Worm (Caenorhabditis elegans): ENCODE data around the gene arrd-6.

DNA sequence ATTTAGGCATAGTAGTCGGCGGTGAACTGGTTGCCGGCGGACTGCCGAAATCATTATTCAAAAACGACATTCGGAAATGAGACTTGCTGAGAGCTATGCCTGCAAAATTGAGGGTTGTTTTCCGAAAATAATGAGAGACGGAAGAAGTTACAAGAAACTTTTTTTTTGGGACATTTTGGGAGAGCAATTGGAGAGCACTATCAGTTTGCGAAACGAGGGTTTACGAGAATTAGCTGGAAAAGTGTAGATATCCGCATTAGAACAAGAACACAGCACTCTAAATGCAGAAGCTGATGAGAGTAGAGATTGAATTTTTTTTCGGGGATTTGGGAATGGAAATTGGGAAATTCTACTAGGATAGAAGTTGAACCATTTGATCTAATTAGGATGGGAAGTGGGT lies 10.0 kb downstream of the arrd-6 start, which contains the start of gene pqm-1:
- TF ChIP-seq elt-1 (tag; optimal IDR thresholded peaks at IDR 0.05) (no peak), unc-62 (GFP tag; optimal IDR thresholded peaks at IDR 0.05) (no peak), nhr-77 (tag; optimal IDR thresholded peaks at IDR 0.05) (no peak), fkh-10 (GFP tag; optimal IDR thresholded peaks at IDR 0.05) (no peak), mdl-1 (tag; optimal IDR thresholded peaks at IDR 0.05) (no peak), hmg-11 (tag; optimal IDR thresholded peaks at IDR 0.05) (no peak), daf-12 (tag; optimal IDR thresholded peaks at IDR 0.05) (no peak), fos-1 (tag; optimal IDR thresholded peaks at IDR 0.05) (no peak), snpc-4 (tag; optimal IDR thresholded peaks at IDR 0.05) (no peak)

All from whole organism, L3 larva.